Fruit fly (Drosophila melanogaster) whole organism, wandering third instar larva: ENCODE results near the gene kay.

Experiments used
- Dfd ChIP-seq: fragments of >200 bp; optimal IDR thresholded peaks from 2 replicates; lab custom pipeline; 2017; ENCODE audit warnings: missing biosample characterization, missing genetic modification characterization
- dsf ChIP-seq: sonication (Bioruptor generic); optimal IDR thresholded peaks from 2 replicates; lab custom pipeline; 2016; ENCODE audit warnings: missing biosample characterization, missing genetic modification characterization, borderline replicate concordance
- usp ChIP-seq: fragments of >200 bp; optimal IDR thresholded peaks from 2 replicates; lab custom pipeline; 2017; ENCODE audit warnings: missing biosample characterization, missing genetic modification characterization

dm6 chr3R:29818434-29819268 lies 52.9 kb downstream of the kay start, which contains the start of gene neo:
- no peak for TF ChIP-seq Dfd (GFP tag; lab: Kevin White, UChicago)
- no peak for TF ChIP-seq dsf (GFP tag; lab: Kevin White, UChicago)
- no peak for TF ChIP-seq usp (GFP tag; lab: Kevin White, UChicago)
